Worm (Caenorhabditis elegans): ENCODE measurements around the gene Y45G5AM.3.

The Y45G5AM.3 gene

DNA sequence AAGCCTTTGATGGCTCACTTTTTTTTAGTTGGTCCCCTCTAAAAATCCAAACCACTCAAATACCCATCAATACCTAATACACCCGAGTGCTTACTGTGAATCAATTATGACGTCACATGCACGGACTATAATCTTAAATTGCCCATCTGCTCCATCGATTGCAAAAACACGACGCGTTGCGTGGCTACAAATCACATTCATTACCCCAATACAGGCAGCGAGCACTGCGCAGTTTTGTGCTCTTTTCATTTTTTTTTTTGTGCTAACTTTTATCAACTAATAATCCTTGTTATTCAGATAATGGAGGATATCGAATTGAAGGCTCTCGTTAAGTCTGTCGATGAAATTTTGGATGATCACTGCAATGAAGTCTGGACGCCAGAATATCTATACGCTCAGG, 4.3 kb upstream of the Y45G5AM.3 start, which contains the start of gene Y45G5AM.5:
Gene Y45G5AM.5, plus strand, starts transcription at position 301 of the 400 bp plus-strand sequence.
- no peak for TF ChIP-seq unc-62 (GFP tag; optimal IDR thresholded peaks at IDR 0.05)

DNA sequence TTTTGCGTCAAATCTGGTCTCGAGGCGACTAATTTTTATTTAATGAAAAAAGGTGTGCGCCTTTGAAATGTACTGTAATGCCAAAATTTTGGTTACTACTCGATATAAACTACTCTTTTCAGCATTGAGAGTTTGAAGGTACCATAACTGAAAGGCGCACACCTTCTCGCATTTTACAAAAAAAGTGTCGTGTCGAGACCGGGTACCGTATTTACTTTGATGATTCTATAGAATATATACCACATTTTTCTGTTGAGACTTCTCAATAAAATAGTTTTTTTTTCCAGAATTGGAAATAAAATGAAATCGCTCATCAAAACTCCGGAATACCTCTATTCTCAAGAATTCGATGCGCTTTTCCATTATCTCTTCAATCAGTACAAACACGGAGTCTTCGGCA, 1.4 kb upstream of the Y45G5AM.3 start, which contains the start of gene Y45G5AM.4:
Gene Y45G5AM.4, plus strand, starts transcription at position 301 of the 400 bp plus-strand sequence.
- TF ChIP-seq unc-62 (GFP tag; optimal IDR thresholded peaks at IDR 0.05), result no peak

DNA sequence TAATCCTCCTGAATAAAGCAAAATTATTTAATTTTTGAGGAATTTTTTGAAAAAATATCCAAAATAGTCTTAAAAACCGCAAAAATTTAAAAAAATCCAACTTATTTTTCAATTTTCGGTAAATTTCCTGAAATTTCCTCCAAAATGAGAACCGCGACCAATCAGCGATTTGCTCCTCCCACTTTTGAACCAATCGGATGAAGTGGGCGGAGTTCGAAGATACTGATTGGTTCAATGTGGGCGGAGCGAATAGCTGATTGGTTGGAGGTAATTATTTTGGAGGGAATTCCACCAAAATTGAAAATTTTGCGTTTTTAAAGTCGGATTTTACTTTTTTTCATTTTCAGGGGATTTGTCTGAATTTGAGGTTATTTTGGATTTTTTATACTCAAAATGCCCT, 3.7 kb downstream of the Y45G5AM.3 start:
- no peak for TF ChIP-seq unc-62 (GFP tag; optimal IDR thresholded peaks at IDR 0.05)

DNA sequence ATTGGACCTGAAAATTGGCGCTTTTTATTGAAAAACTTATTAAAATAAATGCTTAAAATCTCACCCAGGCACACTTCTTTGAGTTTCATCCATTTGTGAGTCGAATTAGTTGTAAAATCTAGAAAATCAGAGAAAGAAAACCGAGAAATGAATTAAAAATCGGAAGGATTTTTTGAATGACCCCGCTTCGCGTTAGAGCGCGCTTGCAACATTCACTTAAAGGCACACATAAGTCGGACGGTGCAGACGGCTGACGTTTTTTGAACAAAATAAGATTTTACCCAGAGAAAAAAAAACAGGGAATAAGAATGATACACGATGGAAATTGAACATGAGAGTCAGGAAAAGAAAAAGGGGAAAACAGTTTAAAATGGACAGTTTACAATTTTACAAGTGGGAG, 5.3 kb downstream of the Y45G5AM.3 start:
- TF ChIP-seq unc-62 (GFP tag; optimal IDR thresholded peaks at IDR 0.05), result no peak

DNA sequence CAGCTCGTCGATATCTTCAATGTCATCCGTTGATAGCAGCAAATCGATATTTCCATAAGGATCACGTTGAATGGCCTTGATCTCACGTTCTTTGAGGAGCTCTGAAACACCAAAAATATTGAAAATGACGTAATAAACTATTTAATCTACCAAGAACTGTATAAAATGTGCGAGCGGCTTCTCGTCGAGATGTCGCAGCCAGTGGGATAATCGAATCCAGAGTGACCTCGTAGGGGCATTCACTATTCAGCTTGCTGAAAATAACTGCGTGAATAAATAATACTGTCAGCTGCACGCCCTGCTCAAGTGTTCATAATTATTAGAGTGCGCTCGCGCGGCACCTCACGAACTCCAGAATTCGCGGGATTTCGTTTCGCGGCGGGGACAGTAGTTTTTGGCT, 5.8 kb downstream of the Y45G5AM.3 start, which contains the start of gene Y45G5AM.7:
Gene Y45G5AM.7, minus strand, starts transcription at position 101 of the 400 bp plus-strand sequence.
- no peak for TF ChIP-seq unc-62 (GFP tag; optimal IDR thresholded peaks at IDR 0.05)

DNA sequence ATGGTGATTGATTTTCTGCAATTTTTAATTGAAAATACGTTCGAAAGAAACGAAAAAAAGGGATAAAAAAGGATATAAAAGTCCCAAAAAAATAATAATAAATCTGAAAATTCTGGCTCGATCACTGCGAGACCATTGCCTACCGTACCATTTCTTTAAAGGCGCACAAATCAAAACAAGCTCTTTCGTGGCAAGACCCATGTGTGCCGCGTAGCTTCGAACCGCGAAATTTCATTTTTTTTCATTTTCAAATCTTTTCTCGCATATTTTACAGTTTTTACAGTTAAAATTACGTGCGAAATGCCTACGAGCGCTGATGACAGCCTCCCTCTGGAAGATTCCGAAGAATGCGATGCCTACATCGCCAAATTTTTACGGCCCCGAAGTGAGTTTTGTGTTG, 11.3 kb downstream of the Y45G5AM.3 start, which contains the start of the genes coh-4 and pid-5:
Gene coh-4, minus strand, starts transcription at position 17 of the 400 bp plus-strand sequence.
Gene pid-5, plus strand, starts transcription at position 259 of the 400 bp plus-strand sequence.
- no peak for TF ChIP-seq unc-62 (GFP tag; optimal IDR thresholded peaks at IDR 0.05)

DNA sequence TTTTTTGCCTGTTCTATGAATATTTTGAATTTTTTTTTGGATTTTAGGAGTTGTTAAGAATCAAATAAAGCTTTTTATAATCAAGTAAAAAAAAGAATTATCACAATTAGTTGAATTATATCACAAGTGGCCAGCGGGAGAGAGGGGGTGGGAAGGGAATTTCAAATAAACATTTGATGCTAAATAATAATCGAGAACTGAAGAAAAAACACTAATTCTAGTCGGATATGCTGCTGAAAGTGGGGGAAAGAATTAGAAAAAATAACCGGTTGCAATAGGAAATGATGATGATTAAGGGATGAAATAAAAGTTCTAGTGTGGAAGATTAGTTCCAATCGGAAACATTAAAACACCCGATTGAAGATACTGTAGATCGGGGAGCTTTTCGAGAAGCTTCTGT, 16.9 kb downstream of the Y45G5AM.3 start:
- no peak for TF ChIP-seq unc-62 (GFP tag; optimal IDR thresholded peaks at IDR 0.05)

DNA sequence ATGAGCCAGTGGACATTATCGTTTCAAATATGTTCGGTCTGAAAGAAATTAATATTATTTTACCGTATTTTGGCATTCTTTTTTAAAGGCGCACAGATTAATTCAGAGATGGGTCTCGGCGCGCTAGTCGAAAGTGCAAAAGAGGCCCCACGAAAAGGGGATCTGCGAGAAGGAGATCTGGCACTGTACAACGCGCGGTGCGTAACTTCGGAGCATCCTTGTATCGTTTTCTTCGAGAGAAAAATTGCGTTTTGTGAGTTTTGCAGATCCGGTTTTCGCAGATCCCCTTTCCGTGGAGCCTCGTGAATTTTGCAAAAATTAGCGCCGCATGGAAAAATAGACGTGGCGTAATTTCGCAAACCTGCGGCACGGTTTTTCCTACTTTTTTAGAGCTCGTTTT, 17.4 kb downstream of the Y45G5AM.3 start:
- TF ChIP-seq unc-62 (GFP tag; optimal IDR thresholded peaks at IDR 0.05), result no peak

DNA sequence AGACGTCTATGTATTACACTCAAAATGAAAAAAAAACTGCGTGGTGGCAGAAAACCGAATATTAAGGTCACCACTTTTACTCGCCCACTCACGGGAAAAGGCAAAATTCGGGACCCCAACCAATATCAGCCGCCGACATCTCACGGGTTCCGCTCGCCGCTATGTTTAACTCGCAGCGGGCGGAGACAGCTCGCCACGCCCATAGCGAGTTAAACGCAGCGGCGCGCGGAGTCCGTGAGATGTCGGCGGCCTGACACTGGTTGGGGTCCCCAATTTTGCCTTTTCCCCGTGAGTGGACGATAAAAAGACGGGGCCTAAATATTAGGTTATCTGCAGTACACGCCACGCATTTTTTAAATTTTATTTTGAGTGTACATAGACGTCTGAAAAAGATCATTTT, 18.2 kb downstream of the Y45G5AM.3 start:
- TF ChIP-seq unc-62 (GFP tag; optimal IDR thresholded peaks at IDR 0.05), result no peak

DNA sequence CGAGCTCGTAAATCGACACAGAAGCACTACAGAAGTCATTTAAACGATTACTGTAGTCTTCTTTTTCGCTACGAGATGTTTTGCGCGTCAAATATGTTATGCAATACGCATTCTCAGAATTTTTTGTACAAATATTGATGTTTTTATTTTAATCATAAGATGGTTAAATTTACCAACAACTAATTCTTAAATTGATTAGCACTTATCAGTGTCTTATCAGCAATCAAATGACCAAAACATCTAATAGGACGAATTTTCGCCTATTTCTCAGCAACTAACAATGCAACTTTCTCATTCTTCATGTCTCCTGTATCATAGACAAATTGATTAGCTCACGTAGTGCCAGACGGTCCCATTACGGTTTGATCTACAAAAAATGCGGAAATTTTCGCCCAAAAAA, 21.5 kb downstream of the Y45G5AM.3 start:
- TF ChIP-seq unc-62 (GFP tag; optimal IDR thresholded peaks at IDR 0.05), result no peak

DNA sequence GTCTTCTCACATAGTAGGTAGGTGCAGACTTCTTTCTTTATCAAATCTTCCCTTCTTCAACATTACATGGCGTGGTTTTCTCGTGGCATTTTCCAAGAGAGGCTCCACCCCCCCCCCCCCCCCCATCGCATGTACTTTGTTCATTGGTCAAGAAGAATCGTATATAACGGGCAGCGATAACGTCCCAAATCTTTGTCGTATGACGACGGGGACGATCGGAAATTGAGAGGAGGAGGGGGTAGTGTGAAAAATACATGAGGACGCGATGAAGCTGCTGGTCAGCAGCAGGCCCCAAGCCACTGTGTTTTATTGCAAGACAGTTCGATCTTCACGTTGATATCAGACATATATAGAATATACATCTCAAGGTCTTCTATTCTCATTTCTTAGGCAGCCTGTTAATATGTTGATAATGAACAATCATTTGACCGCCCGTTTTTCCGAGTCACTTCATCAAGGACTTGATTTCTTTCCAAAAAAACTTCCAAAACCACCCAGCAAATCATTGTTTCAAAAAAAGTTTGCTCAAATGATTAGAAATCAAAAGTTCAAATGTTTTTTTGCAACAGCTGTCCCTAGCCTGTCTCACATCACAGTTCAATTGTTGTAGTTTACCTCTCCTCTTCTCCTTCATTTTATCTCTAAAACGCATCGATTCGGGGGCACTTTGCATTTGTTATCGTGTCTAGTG, 22.2 kb downstream of the Y45G5AM.3 start:
- no peak for TF ChIP-seq unc-62 (GFP tag; optimal IDR thresholded peaks at IDR 0.05)

DNA sequence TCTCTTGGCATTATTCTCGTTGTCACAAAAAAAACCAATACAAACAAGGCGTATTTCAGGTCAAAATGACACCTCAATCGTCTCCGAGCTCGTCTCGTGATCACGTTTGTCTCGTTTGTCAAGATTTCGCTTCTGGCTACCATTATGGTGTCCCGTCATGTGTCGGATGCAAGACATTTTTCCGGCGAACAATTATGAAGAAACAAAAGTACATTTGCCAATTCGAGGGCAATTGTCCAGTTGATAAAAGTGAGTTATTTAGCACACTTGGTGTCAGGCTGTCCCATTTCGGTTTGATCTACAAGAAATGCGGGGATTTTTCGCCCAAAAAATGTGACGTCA, 22.8 kb downstream of the Y45G5AM.3 start, which contains the start of gene nhr-114:
Gene nhr-114, plus strand, starts transcription at position 59 of the 342 bp plus-strand sequence.
- no peak for TF ChIP-seq unc-62 (GFP tag; optimal IDR thresholded peaks at IDR 0.05)

DNA sequence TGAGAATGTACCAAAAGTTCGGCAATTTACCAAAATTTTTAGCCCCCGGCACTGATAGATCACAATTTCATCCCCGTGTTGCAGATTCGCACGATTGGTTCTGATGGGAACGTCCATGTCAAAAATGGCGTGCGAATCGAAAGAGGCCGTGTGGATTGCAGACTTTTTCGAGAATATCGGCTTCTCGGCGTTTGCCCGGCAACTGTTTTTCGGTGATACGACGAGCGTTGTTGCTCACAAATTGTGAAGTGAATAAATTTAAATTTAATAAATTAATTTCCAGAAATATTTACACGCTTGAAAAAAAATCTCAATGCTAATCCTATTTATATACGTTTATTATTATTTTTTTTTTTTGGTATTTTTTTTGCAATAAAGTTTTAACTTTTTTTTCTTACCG, 25.3 kb downstream of the Y45G5AM.3 start:
- TF ChIP-seq unc-62 (GFP tag; optimal IDR thresholded peaks at IDR 0.05), result no peak

DNA sequence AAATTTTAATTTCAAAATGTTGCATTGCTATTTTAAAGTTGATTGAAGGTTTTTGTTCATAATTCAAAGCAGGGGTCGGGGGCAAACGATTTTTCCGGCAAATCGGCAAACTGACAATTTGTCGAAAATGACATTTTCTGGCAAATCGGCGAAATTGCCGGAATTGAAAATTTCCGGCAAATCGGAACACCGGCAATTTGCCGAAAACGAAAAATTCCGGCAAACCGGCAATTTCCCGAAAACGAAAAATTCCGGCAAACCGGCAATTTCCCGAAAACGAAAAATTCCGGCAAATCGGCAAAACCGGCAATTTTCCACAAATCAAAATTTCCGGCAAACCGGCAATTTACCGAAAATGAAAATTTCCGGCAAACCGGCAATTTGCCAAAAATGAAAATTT, 25.9 kb downstream of the Y45G5AM.3 start:
- TF ChIP-seq unc-62 (GFP tag; optimal IDR thresholded peaks at IDR 0.05), result no peak

DNA sequence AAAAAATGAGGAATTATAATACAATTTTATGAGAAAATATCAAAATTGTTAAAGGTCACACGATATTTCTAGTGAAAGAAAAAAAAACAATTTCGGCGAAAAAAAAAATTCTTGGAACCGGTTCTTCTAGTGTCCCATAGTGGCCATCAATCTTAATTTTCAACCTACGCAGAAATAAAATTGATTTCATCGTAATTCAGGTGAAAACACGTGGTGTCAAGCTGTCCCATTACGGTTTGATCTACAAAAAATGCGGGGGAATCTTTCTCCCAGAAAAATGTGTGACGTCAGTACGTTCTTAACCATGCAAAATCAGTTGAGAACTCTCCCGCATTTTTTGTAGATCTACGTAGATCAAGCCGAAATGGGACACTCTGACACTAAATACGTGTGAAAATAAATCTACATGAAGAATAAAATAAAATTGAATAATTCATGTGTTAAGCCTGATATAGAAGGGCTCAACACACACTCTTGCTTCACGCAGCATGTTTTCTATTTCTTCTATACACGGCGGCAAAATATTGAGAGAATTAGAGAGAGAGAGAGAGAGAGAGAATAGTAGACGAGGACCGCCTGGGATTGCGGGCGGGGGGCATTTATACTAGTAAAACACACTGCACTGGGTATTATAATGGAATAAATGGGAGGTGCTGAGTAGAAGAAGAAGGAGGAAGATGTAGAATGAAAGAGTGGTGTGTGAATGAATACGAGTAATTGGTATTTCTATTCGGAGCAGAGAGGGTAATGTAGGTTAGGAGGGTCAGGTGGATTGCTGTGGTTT, 28.5 kb downstream of the Y45G5AM.3 start:
- TF ChIP-seq unc-62 (GFP tag; optimal IDR thresholded peaks at IDR 0.05), result no peak

DNA sequence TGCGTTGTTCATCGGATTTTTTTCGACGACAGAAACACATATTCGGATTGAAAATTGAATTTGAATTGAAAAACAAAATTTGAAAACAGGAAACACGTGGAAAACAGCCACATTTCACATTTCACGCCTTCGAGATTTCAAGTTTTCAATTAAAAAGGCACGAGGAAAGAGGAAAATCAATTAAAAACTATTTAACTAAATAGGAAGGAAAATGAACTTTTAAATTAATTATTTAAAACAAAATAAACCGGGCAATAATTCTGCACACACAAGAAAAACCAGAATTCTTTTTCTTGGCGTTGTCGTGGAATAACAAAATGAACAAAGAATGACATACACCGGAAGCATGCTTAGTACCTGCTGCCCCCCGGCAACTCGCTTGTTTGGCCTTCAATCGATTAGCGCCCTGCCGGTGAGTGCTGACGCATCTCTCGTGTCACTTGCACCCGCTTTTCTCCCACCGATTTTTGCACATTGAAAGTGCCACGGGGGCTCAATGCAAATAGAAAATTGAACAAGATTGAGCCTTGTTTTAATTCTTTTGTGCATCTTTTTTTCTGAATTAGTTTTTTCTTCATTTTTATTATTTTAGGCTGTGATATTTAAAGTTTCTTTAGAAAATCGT, 30.3 kb downstream of the Y45G5AM.3 start, which contains the start of gene Y45G5AM.9:
Gene Y45G5AM.9, minus strand, starts transcription at position 51 of the 625 bp plus-strand sequence.
- TF ChIP-seq unc-62 (GFP tag; optimal IDR thresholded peaks at IDR 0.05), result no peak
